Worm (Caenorhabditis elegans) whole organism, young adult: ENCODE data around the gene pyt-1.

Source experiments
- B0261.1 ChIP-seq: sonication (generic microtip); optimal IDR thresholded peaks from 2 replicates; lab custom pipeline; 2016; ENCODE audit warnings: mild to moderate bottlenecking, missing genetic modification characterization, moderate library complexity, missing compliant biosample characterization
- F55B11.4 ChIP-seq: sonication (generic microtip); optimal IDR thresholded peaks from 2 replicates; lab custom pipeline; 2016; ENCODE audit warnings: missing compliant biosample characterization, missing genetic modification characterization, borderline replicate concordance; ENCODE audit not compliant: insufficient read depth
- F57A8.1 ChIP-seq: fragments of 200-800 bp; sonication (Bioruptor generic); optimal IDR thresholded peaks from 2 replicates; lab custom pipeline; 2018; ENCODE audit warnings: mild to moderate bottlenecking, missing genetic modification characterization, moderate library complexity, missing compliant biosample characterization
- ama-1 ChIP-seq, 3 experiments: fragments of 150-350 bp in 1 of 3; sonication (generic microtip) in 2 of 3; optimal IDR thresholded peaks; 2 replicates each; lab custom pipeline; 2014 to 2018; ENCODE audit warnings: missing biosample characterization in 2 of 3, missing genetic modification characterization in 2 of 3, missing genetic modification reagents in 2 of 3
- dpl-1 ChIP-seq: fragments of 150-350 bp; optimal IDR thresholded peaks from 2 replicates; lab custom pipeline; 2014; ENCODE audit warnings: missing biosample characterization, missing genetic modification reagents, missing genetic modification characterization
- hmg-20 ChIP-seq: fragments of 200-800 bp; sonication (Bioruptor generic); IDR thresholded peaks from 2 replicates; pipeline ENCODE4 v1.3.6; 2022; ENCODE audit warnings: missing genetic modification reagents, missing genetic modification characterization, missing compliant biosample characterization
- nfyb-1 ChIP-seq: fragments of 200-800 bp; sonication (Bioruptor generic); IDR thresholded peaks from 2 replicates; pipeline ENCODE4 v1.3.6; 2022; ENCODE audit warnings: missing genetic modification reagents, missing genetic modification characterization, missing compliant biosample characterization
- pha-4 ChIP-seq: fragments of 150-350 bp; sonication (generic microtip); optimal IDR thresholded peaks from 2 replicates; lab custom pipeline; 2014; ENCODE audit warnings: missing biosample characterization, missing genetic modification reagents, missing genetic modification characterization
- snpc-1.1 ChIP-seq: sonication (generic microtip); optimal IDR thresholded peaks from 2 replicates; lab custom pipeline; 2017; ENCODE audit warnings: missing genetic modification characterization, mild to moderate bottlenecking, missing compliant biosample characterization, antibody characterized with exemption, moderate library complexity, missing genotype, missing genetic modification reagents; ENCODE audit not compliant: insufficient read depth
- snpc-4 ChIP-seq, 5 experiments: fragments of 150-350 bp in 1 of 5; sonication (generic microtip) in 4 of 5; optimal IDR thresholded peaks; 2 replicates each; lab custom pipeline; 2014 to 2018; ENCODE audit warnings: missing genetic modification characterization in 5 of 5, missing biosample characterization in 3 of 5, antibody characterized with exemption in 2 of 5, mild to moderate bottlenecking in 2 of 5, missing compliant biosample characterization in 2 of 5, missing genotype in 2 of 5, moderate library complexity in 2 of 5, missing genetic modification reagents in 1 of 5

- TF ChIP-seq hmg-20 (no peak), F55B11.4 (no peak), F57A8.1 (no peak), nfyb-1 (GFP tag; lab: Robert Waterston, UW) (no peak), pha-4 (tag; lab: Kevin White, UChicago) (no peak), dpl-1 (GFP tag; lab: Kevin White, UChicago) (no peak), ama-1 (optimal IDR thresholded peaks at IDR 0.05; lab: Kevin White, UChicago) (no peak), ama-1 (GFP tag; optimal IDR thresholded peaks at IDR 0.05; lab: Kevin White, UChicago) (peak in 1 of 2 experiments; percentile 64), B0261.1 (tag; lab: Kevin White, UChicago) (no peak), snpc-1.1 (tag; lab: Kevin White, UChicago) (no peak), snpc-4 (GFP tag; optimal IDR thresholded peaks at IDR 0.05; lab: Kevin White, UChicago) (no peak), snpc-4 (tag; optimal IDR thresholded peaks at IDR 0.05; lab: Kevin White, UChicago) (no peak)
Observed at ce11 chrV:10252682-10253081, 23.6 kb upstream of the pyt-1 start.
